ENCODE assay signal across 5 fruit fly cellular contexts in genomic region chrX:11683480-11683879, dm6.
TF ChIP-seq lines count a peak whose summit lies in the region.

No protein-coding gene starts in this region.

- TF ChIP-seq CTCF in whole organism, embryonic (GFP tag; optimal IDR thresholded peaks at IDR 0.05; lab: Kevin White, UChicago), result no peak

TF ChIP-seq in whole organism, adult, 20 proteins besides CTCF, POLR2A, EP300 and RAD21 (continues in another document):
- TF ChIP-seq Mnt (GFP tag; optimal IDR thresholded peaks at IDR 0.05; lab: Kevin White, UChicago) (peak; percentile 62), CG14711 (tag; optimal IDR thresholded peaks at IDR 0.05; lab: Kevin White, UChicago) (no peak), Clk (GFP tag; optimal IDR thresholded peaks at IDR 0.05; lab: Kevin White, UChicago) (no peak), Hr96 (GFP tag; optimal IDR thresholded peaks at IDR 0.05; lab: Kevin White, UChicago) (peak; percentile 5), CG1620 (GFP tag; optimal IDR thresholded peaks at IDR 0.05; lab: Kevin White, UChicago) (no peak), CG12768 (GFP tag; optimal IDR thresholded peaks at IDR 0.05; lab: Kevin White, UChicago) (peak; percentile 2), cnc (optimal IDR thresholded peaks at IDR 0.05; lab: Kevin White, UChicago) (no peak), CG33017 (tag; optimal IDR thresholded peaks at IDR 0.05; lab: Kevin White, UChicago) (no peak), pad (GFP tag; optimal IDR thresholded peaks at IDR 0.05; lab: Kevin White, UChicago) (peak; percentile 6), tj (GFP tag; optimal IDR thresholded peaks at IDR 0.05; lab: Kevin White, UChicago) (peak; percentile 29), Crg-1 (GFP tag; optimal IDR thresholded peaks at IDR 0.05; lab: Kevin White, UChicago) (no peak), ovo (GFP tag; optimal IDR thresholded peaks at IDR 0.05; lab: Kevin White, UChicago) (peak; percentile 37), CG11617 (GFP tag; optimal IDR thresholded peaks at IDR 0.05; lab: Kevin White, UChicago) (no peak), CG7101 (tag; optimal IDR thresholded peaks at IDR 0.05; lab: Kevin White, UChicago) (peak; percentile 27), cic (GFP tag; optimal IDR thresholded peaks at IDR 0.05; lab: Kevin White, UChicago) (peak; percentile 75), bab1 (GFP tag; optimal IDR thresholded peaks at IDR 0.05; lab: Kevin White, UChicago) (peak; percentile 50), CG7045 (GFP tag; optimal IDR thresholded peaks at IDR 0.05; lab: Kevin White, UChicago) (no peak), kay (GFP tag; lab: Kevin White, UChicago; ENCODE audit: borderline replicate concordance) (no peak), CG5204 (GFP tag; optimal IDR thresholded peaks at IDR 0.05; lab: Kevin White, UChicago) (no peak)

TF ChIP-seq in whole organism, embryonic, 481 proteins besides CTCF, POLR2A, EP300 and RAD21 (continues in another document):
- no peak for TF ChIP-seq emc (GFP tag; optimal IDR thresholded peaks at IDR 0.05; lab: Kevin White, UChicago)
- no peak for TF ChIP-seq sqz (GFP tag; optimal IDR thresholded peaks at IDR 0.05; lab: Kevin White, UChicago)
- no peak for TF ChIP-seq trem (tag; optimal IDR thresholded peaks at IDR 0.05; lab: Kevin White, UChicago)
- TF ChIP-seq Neu2 (GFP tag; optimal IDR thresholded peaks at IDR 0.05; lab: Kevin White, UChicago; ENCODE audit: borderline replicate concordance), result no peak
- no peak for TF ChIP-seq disco-r (GFP tag; optimal IDR thresholded peaks at IDR 0.05; lab: Kevin White, UChicago)
- TF ChIP-seq CG30020 (tag; optimal IDR thresholded peaks at IDR 0.05; lab: Kevin White, UChicago), result no peak
- no peak for TF ChIP-seq CG8388 (GFP tag; optimal IDR thresholded peaks at IDR 0.05; lab: Kevin White, UChicago)
- no peak for TF ChIP-seq Stat92E (GFP tag; optimal IDR thresholded peaks at IDR 0.05; lab: Kevin White, UChicago)
- no peak for TF ChIP-seq MTF-1 (GFP tag; optimal IDR thresholded peaks at IDR 0.05; lab: Kevin White, UChicago; ENCODE audit: borderline replicate concordance)
- no peak for TF ChIP-seq CG2875 (GFP tag; optimal IDR thresholded peaks at IDR 0.05; lab: Kevin White, UChicago)
- TF ChIP-seq fu2 (GFP tag; optimal IDR thresholded peaks at IDR 0.05; lab: Kevin White, UChicago), result no peak
- TF ChIP-seq CG14441 (GFP tag; IDR thresholded peaks at IDR 0.05; lab: Robert Waterston, UW), result no peak
- TF ChIP-seq CG34224 (GFP tag; IDR thresholded peaks at IDR 0.05; lab: Robert Waterston, UW; ENCODE audit: partially characterized antibody), result no peak
- TF ChIP-seq CG10462 (GFP tag; optimal IDR thresholded peaks at IDR 0.05; lab: Kevin White, UChicago), result no peak
- no peak for TF ChIP-seq ac (GFP tag; optimal IDR thresholded peaks at IDR 0.05; lab: Kevin White, UChicago)
- TF ChIP-seq Sry-δ (GFP tag; optimal IDR thresholded peaks at IDR 0.05; lab: Kevin White, UChicago), result no peak
- TF ChIP-seq CG18764 (GFP tag; optimal IDR thresholded peaks at IDR 0.05; lab: Kevin White, UChicago), result no peak
- no peak for TF ChIP-seq CG6683 (GFP tag; optimal IDR thresholded peaks at IDR 0.05; lab: Kevin White, UChicago)
- no peak for TF ChIP-seq pros (GFP tag; optimal IDR thresholded peaks at IDR 0.05; lab: Kevin White, UChicago)

TF ChIP-seq in whole organism, prepupa, 60 proteins besides CTCF, POLR2A, EP300 and RAD21:
- TF ChIP-seq ss (GFP tag; optimal IDR thresholded peaks at IDR 0.05; lab: Kevin White, UChicago) (peak in 1 of 2 experiments; percentile 42), Eip75B (GFP tag; optimal IDR thresholded peaks at IDR 0.05; lab: Kevin White, UChicago) (peak; percentile 7), CG6163 (GFP tag; IDR thresholded peaks at IDR 0.05; lab: Robert Waterston, UW) (peak; percentile 60; the same call in 2 of the 3 replicates), Sox14 (GFP tag; optimal IDR thresholded peaks at IDR 0.05; lab: Kevin White, UChicago) (peak; percentile 63), Sox102F (GFP tag; optimal IDR thresholded peaks at IDR 0.05; lab: Kevin White, UChicago) (no peak), topi (GFP tag; optimal IDR thresholded peaks at IDR 0.05; lab: Kevin White, UChicago) (peak; percentile 41), svp (GFP tag; lab: Kevin White, UChicago) (peak; percentile 85), dsx (GFP tag; optimal IDR thresholded peaks at IDR 0.05; lab: Kevin White, UChicago; ENCODE audit: poor library complexity, severe bottlenecking) (no peak), Ets96B (tag; optimal IDR thresholded peaks at IDR 0.05; lab: Kevin White, UChicago) (no peak), eg (GFP tag; IDR thresholded peaks at IDR 0.05; lab: Robert Waterston, UW) (peak; percentile 42; the same call in 1 of the 3 replicates), fd59A (GFP tag; optimal IDR thresholded peaks at IDR 0.05; lab: Kevin White, UChicago) (no peak), fkh (GFP tag; optimal IDR thresholded peaks at IDR 0.05; lab: Kevin White, UChicago) (peak; percentile 10), CG6792 (GFP tag; optimal IDR thresholded peaks at IDR 0.05; lab: Kevin White, UChicago) (no peak), esn (GFP tag; optimal IDR thresholded peaks at IDR 0.05; lab: Kevin White, UChicago) (peak; percentile 13), Eip93F (GFP tag; optimal IDR thresholded peaks at IDR 0.05; lab: Kevin White, UChicago) (peak; percentile 37), vri (GFP tag; optimal IDR thresholded peaks at IDR 0.05; lab: Kevin White, UChicago) (peak; percentile 46), Met (GFP tag; optimal IDR thresholded peaks at IDR 0.05; lab: Kevin White, UChicago) (no peak), Eip78C (GFP tag; lab: Kevin White, UChicago) (peak; percentile 22), achi (GFP tag; optimal IDR thresholded peaks at IDR 0.05; lab: Kevin White, UChicago) (no peak)

TF ChIP-seq in whole organism, pupa, 21 proteins besides CTCF, POLR2A, EP300 and RAD21:
- TF ChIP-seq CG9948 (tag; optimal IDR thresholded peaks at IDR 0.05; lab: Kevin White, UChicago) (no peak), CG8301 (tag; optimal IDR thresholded peaks at IDR 0.05; lab: Kevin White, UChicago) (no peak), CG8159 (tag; optimal IDR thresholded peaks at IDR 0.05; lab: Kevin White, UChicago) (no peak), EcR (GFP tag; optimal IDR thresholded peaks at IDR 0.05; lab: Kevin White, UChicago) (peak; percentile 45), fd96Ca (GFP tag; IDR thresholded peaks at IDR 0.05; lab: Robert Waterston, UW) (peak; percentile 22; the same call in 1 of the 3 replicates), Pif1B (GFP tag; optimal IDR thresholded peaks at IDR 0.05; lab: Kevin White, UChicago) (no peak), CG14655 (GFP tag; optimal IDR thresholded peaks at IDR 0.05; lab: Kevin White, UChicago) (no peak), rn (GFP tag; IDR thresholded peaks at IDR 0.05; lab: Robert Waterston, UW) (no peak), Pif1A (GFP tag; optimal IDR thresholded peaks at IDR 0.05; lab: Kevin White, UChicago) (no peak), CG13204 (GFP tag; optimal IDR thresholded peaks at IDR 0.05; lab: Kevin White, UChicago) (peak; percentile 97), Snoo (tag; optimal IDR thresholded peaks at IDR 0.05; lab: Kevin White, UChicago) (peak; percentile 46), CG32121 (GFP tag; IDR thresholded peaks at IDR 0.05; lab: Robert Waterston, UW) (peak; percentile 36), CG10348 (GFP tag; IDR thresholded peaks at IDR 0.05; lab: Robert Waterston, UW) (no peak), Ets98B (GFP tag; IDR thresholded peaks at IDR 0.05; lab: Robert Waterston, UW) (peak; percentile 70), CG12605 (GFP tag; IDR thresholded peaks at IDR 0.05; lab: Robert Waterston, UW) (0 out of 2 replicates have a peak, but pooled peaks have one; percentile 21), D1 (tag; optimal IDR thresholded peaks at IDR 0.05; lab: Kevin White, UChicago) (no peak), gl (tag; optimal IDR thresholded peaks at IDR 0.05; lab: Kevin White, UChicago) (no peak), CG15710 (tag; optimal IDR thresholded peaks at IDR 0.05; lab: Kevin White, UChicago) (no peak), CG4496 (GFP tag; IDR thresholded peaks at IDR 0.05; lab: Robert Waterston, UW) (peak; percentile 55; the same call in 1 of the 3 replicates), CG17806 (tag; optimal IDR thresholded peaks at IDR 0.05; lab: Kevin White, UChicago) (no peak), CG34367 (tag; optimal IDR thresholded peaks at IDR 0.05; lab: Kevin White, UChicago) (no peak)

TF ChIP-seq in whole organism, wandering third instar larva, 38 proteins besides CTCF, POLR2A, EP300 and RAD21:
- TF ChIP-seq pan (optimal IDR thresholded peaks at IDR 0.05; lab: Kevin White, UChicago) (no peak), jim (GFP tag; optimal IDR thresholded peaks at IDR 0.05; lab: Kevin White, UChicago) (no peak), br (GFP tag; optimal IDR thresholded peaks at IDR 0.05; lab: Kevin White, UChicago) (peak; percentile 12), ey (GFP tag; optimal IDR thresholded peaks at IDR 0.05; lab: Kevin White, UChicago) (no peak), dsf (GFP tag; optimal IDR thresholded peaks at IDR 0.05; lab: Kevin White, UChicago; ENCODE audit: borderline replicate concordance) (no peak), Dif (GFP tag; optimal IDR thresholded peaks at IDR 0.05; lab: Kevin White, UChicago; ENCODE audit: partially characterized antibody) (peak; percentile 71), fru (GFP tag; optimal IDR thresholded peaks at IDR 0.05; lab: Kevin White, UChicago) (peak; percentile 36), Hr83 (GFP tag; optimal IDR thresholded peaks at IDR 0.05; lab: Kevin White, UChicago; ENCODE audit: poor library complexity, severe bottlenecking) (peak; percentile 24), HLH106 (tag; optimal IDR thresholded peaks at IDR 0.05; lab: Kevin White, UChicago) (no peak), rgr (GFP tag; optimal IDR thresholded peaks at IDR 0.05; lab: Kevin White, UChicago) (peak; percentile 40), tai (GFP tag; optimal IDR thresholded peaks at IDR 0.05; lab: Kevin White, UChicago) (no peak), dl (GFP tag; optimal IDR thresholded peaks at IDR 0.05; lab: Kevin White, UChicago; ENCODE audit: insufficient read depth in 1 of 2, partially characterized antibody in 2 of 2) (peak in 1 of 2 experiments; percentile 15), usp (GFP tag; optimal IDR thresholded peaks at IDR 0.05; lab: Kevin White, UChicago) (no peak), h (GFP tag; optimal IDR thresholded peaks at IDR 0.05; lab: Kevin White, UChicago) (peak; percentile 52), Sp1 (GFP tag; optimal IDR thresholded peaks at IDR 0.05; lab: Kevin White, UChicago) (peak; percentile 32), Rel (GFP tag; optimal IDR thresholded peaks at IDR 0.05; lab: Kevin White, UChicago) (no peak), Rel (tag; optimal IDR thresholded peaks at IDR 0.05; lab: Kevin White, UChicago) (peak; percentile 60), Hnf4 (GFP tag; optimal IDR thresholded peaks at IDR 0.05; lab: Kevin White, UChicago) (no peak)
